Worm (Caenorhabditis elegans) whole organism, young adult: ENCODE results near the gene msp-36.

Experiments used
- B0019.2 ChIP-seq: fragments of 200-800 bp; sonication (Bioruptor generic); conservative IDR thresholded peaks from 2 replicates; pipeline ENCODE4 v1.3.6; 2022; ENCODE audit warnings: missing genetic modification reagents, missing genetic modification characterization, missing compliant biosample characterization
- C06A6.2 ChIP-seq: fragments of 200-800 bp; sonication (Bioruptor generic); conservative IDR thresholded peaks from 2 replicates; pipeline ENCODE4 v1.3.6; 2022; ENCODE audit warnings: missing genetic modification characterization, missing compliant biosample characterization
- D2030.7 ChIP-seq: fragments of 200-800 bp; sonication (Bioruptor generic); IDR thresholded peaks from 2 replicates; pipeline ENCODE4 v1.3.6; 2022; ENCODE audit warnings: missing genetic modification reagents, missing genetic modification characterization, missing compliant biosample characterization
- F22D6.2 ChIP-seq: sonication (generic microtip); optimal IDR thresholded peaks from 2 replicates; lab custom pipeline; 2016; ENCODE audit warnings: mild to moderate bottlenecking, missing genetic modification characterization, missing compliant biosample characterization
- F23B12.7 ChIP-seq: sonication (generic microtip); optimal IDR thresholded peaks from 2 replicates; lab custom pipeline; 2017; ENCODE audit warnings: missing genetic modification characterization, mild to moderate bottlenecking, missing compliant biosample characterization, antibody characterized with exemption, moderate library complexity; ENCODE audit not compliant: insufficient read depth
- F33H1.4 ChIP-seq: fragments of 200-800 bp; sonication (Bioruptor generic); IDR thresholded peaks from 2 replicates; pipeline ENCODE4 v1.3.6; 2022; ENCODE audit warnings: missing genetic modification reagents, missing genetic modification characterization, missing compliant biosample characterization
- F37B4.10 ChIP-seq: fragments of 200-800 bp; sonication (Bioruptor generic); IDR thresholded peaks from 2 replicates; pipeline ENCODE4 v1.3.6; 2022; ENCODE audit warnings: missing genetic modification characterization, missing compliant biosample characterization
- F57C9.4 ChIP-seq: sonication (generic microtip); optimal IDR thresholded peaks from 2 replicates; lab custom pipeline; 2017; ENCODE audit warnings: mild to moderate bottlenecking, missing genetic modification characterization, missing compliant biosample characterization
- K12H6.12 ChIP-seq: fragments of 200-800 bp; sonication (Bioruptor generic); optimal IDR thresholded peaks from 2 replicates; lab custom pipeline; 2018; ENCODE audit warnings: mild to moderate bottlenecking, missing genetic modification characterization, missing compliant biosample characterization
- T26A5.8 ChIP-seq: sonication (generic microtip); optimal IDR thresholded peaks from 2 replicates; lab custom pipeline; 2016; ENCODE audit warnings: missing genetic modification characterization, missing compliant biosample characterization
- Y67H2A.10 ChIP-seq: fragments of 200-800 bp; sonication (Bioruptor generic); conservative IDR thresholded peaks from 2 replicates; pipeline ENCODE4 v1.3.6; 2022; ENCODE audit warnings: missing genetic modification reagents, missing genetic modification characterization, missing compliant biosample characterization
- atf-7 ChIP-seq: sonication (generic microtip); optimal IDR thresholded peaks from 2 replicates; lab custom pipeline; 2017; ENCODE audit warnings: mild to moderate bottlenecking, missing genetic modification characterization, missing compliant biosample characterization
- bed-1 ChIP-seq: fragments of 200-800 bp; sonication (Bioruptor generic); IDR thresholded peaks from 2 replicates; pipeline ENCODE4 v1.3.6; 2022; ENCODE audit warnings: missing genetic modification reagents, missing genetic modification characterization, missing compliant biosample characterization
- bed-2 ChIP-seq: fragments of 200-800 bp; sonication (Bioruptor generic); IDR thresholded peaks from 2 replicates; pipeline ENCODE4 v1.3.6; 2022; ENCODE audit warnings: missing genetic modification reagents, missing genetic modification characterization, missing compliant biosample characterization
- dpff-1 ChIP-seq: sonication (generic microtip); optimal IDR thresholded peaks from 2 replicates; lab custom pipeline; 2017; ENCODE audit warnings: mild to moderate bottlenecking, missing genetic modification characterization, missing compliant biosample characterization
- dpl-1 ChIP-seq: fragments of 150-350 bp; optimal IDR thresholded peaks from 2 replicates; lab custom pipeline; 2014; ENCODE audit warnings: missing biosample characterization, missing genetic modification reagents, missing genetic modification characterization
- efl-1 ChIP-seq: fragments of 150-350 bp; optimal IDR thresholded peaks from 2 replicates; lab custom pipeline; 2014; ENCODE audit warnings: missing biosample characterization, missing genetic modification reagents, missing genetic modification characterization
- egl-18 ChIP-seq: fragments of 200-800 bp; sonication (Bioruptor generic); IDR thresholded peaks from 2 replicates; pipeline ENCODE4 v1.3.6; 2022; ENCODE audit warnings: missing genetic modification reagents, missing genetic modification characterization, missing compliant biosample characterization
- egrh-3 ChIP-seq: fragments of 200-800 bp; sonication (Bioruptor generic); IDR thresholded peaks from 2 replicates; pipeline ENCODE4 v1.3.6; 2022; ENCODE audit warnings: missing genetic modification reagents, missing genetic modification characterization, missing compliant biosample characterization
- ekl-4 ChIP-seq: fragments of 200-800 bp; sonication (Bioruptor generic); IDR thresholded peaks from 2 replicates; pipeline ENCODE4 v1.3.6; 2022; ENCODE audit warnings: missing genetic modification reagents, missing genetic modification characterization, missing compliant biosample characterization
- hlh-12 ChIP-seq: sonication (generic microtip); optimal IDR thresholded peaks from 2 replicates; lab custom pipeline; 2016; ENCODE audit warnings: missing genetic modification characterization, missing compliant biosample characterization
- hlh-26 ChIP-seq: fragments of 200-800 bp; sonication (Bioruptor generic); conservative IDR thresholded peaks from 2 replicates; pipeline ENCODE4 v1.3.6; 2022; ENCODE audit warnings: missing genetic modification reagents, missing genetic modification characterization, missing compliant biosample characterization
- hmg-1.2 ChIP-seq: fragments of 200-800 bp; sonication (Bioruptor generic); IDR thresholded peaks from 2 replicates; pipeline ENCODE4 v1.3.6; 2022; ENCODE audit warnings: missing genetic modification reagents, missing genetic modification characterization, missing compliant biosample characterization
- hsf-1 ChIP-seq: fragments of 200-800 bp; sonication (Bioruptor generic); IDR thresholded peaks from 2 replicates; pipeline ENCODE4 v1.3.6; 2022; ENCODE audit warnings: missing genetic modification reagents, missing genetic modification characterization, missing compliant biosample characterization
- let-526 ChIP-seq: fragments of 200-800 bp; sonication (Bioruptor generic); IDR thresholded peaks from 2 replicates; pipeline ENCODE4 v1.3.6; 2022; ENCODE audit warnings: missing genetic modification reagents, missing genetic modification characterization, missing compliant biosample characterization
- let-607 ChIP-seq, 2 experiments: fragments of 200-800 bp in 1 of 2; sonication (Bioruptor generic) in 1 of 2; sonication (generic microtip) in 1 of 2; optimal IDR thresholded peaks; 2 replicates each; lab custom pipeline; 2016 to 2018; ENCODE audit warnings: mild to moderate bottlenecking in 2 of 2, missing compliant biosample characterization in 2 of 2, missing genetic modification characterization in 2 of 2, moderate library complexity in 2 of 2, missing genotype in 1 of 2
- lin-26 ChIP-seq: fragments of 200-800 bp; sonication (Bioruptor generic); IDR thresholded peaks from 2 replicates; pipeline ENCODE4 v1.3.6; 2022; ENCODE audit warnings: missing genetic modification reagents, missing genetic modification characterization, missing compliant biosample characterization
- lin-40 ChIP-seq: sonication (generic microtip); optimal IDR thresholded peaks from 2 replicates; lab custom pipeline; 2016; ENCODE audit warnings: missing genetic modification characterization, mild to moderate bottlenecking, missing compliant biosample characterization, missing genotype, missing genetic modification reagents
- lsl-1 ChIP-seq: fragments of 200-800 bp; sonication (Bioruptor generic); optimal IDR thresholded peaks from 2 replicates; lab custom pipeline; 2018; ENCODE audit warnings: mild to moderate bottlenecking, missing genetic modification characterization, moderate library complexity, missing compliant biosample characterization
- lsy-27 ChIP-seq: sonication (generic microtip); optimal IDR thresholded peaks from 2 replicates; lab custom pipeline; 2017; ENCODE audit warnings: missing genetic modification characterization, mild to moderate bottlenecking, missing compliant biosample characterization, antibody characterized with exemption, missing genotype, borderline replicate concordance; ENCODE audit not compliant: insufficient read depth
- madf-6 ChIP-seq: fragments of 200-800 bp; sonication (Bioruptor generic); IDR thresholded peaks from 2 replicates; pipeline ENCODE4 v1.3.6; 2022; ENCODE audit warnings: missing genetic modification reagents, missing genetic modification characterization, missing compliant biosample characterization
- nhr-80 ChIP-seq: sonication (generic microtip); optimal IDR thresholded peaks from 2 replicates; lab custom pipeline; 2016; ENCODE audit warnings: missing genetic modification characterization, missing compliant biosample characterization
- nhr-90 ChIP-seq: sonication (generic microtip); optimal IDR thresholded peaks from 2 replicates; lab custom pipeline; 2016; ENCODE audit warnings: missing genotype, mild to moderate bottlenecking, missing genetic modification characterization, missing compliant biosample characterization
- repo-1 ChIP-seq: sonication (generic microtip); optimal IDR thresholded peaks from 2 replicates; lab custom pipeline; 2017; ENCODE audit warnings: mild to moderate bottlenecking, missing genetic modification characterization, missing compliant biosample characterization
- rpc-1 ChIP-seq, 2 experiments: fragments of 150-350 bp in 1 of 2; sonication (generic microtip) in 1 of 2; optimal IDR thresholded peaks; 2 replicates each; lab custom pipeline; 2014 to 2018; ENCODE audit warnings: missing biosample characterization in 1 of 2, missing genetic modification characterization in 1 of 2, missing genetic modification reagents in 1 of 2, missing genotype in 1 of 2
- sea-2 ChIP-seq: fragments of 200-800 bp; sonication (Bioruptor generic); IDR thresholded peaks from 2 replicates; pipeline ENCODE4 v1.3.6; 2022; ENCODE audit warnings: missing genetic modification characterization, missing compliant biosample characterization
- somi-1 ChIP-seq: fragments of 200-800 bp; sonication (Bioruptor generic); optimal IDR thresholded peaks from 2 replicates; lab custom pipeline; 2018; ENCODE audit warnings: mild to moderate bottlenecking, missing genetic modification characterization, missing compliant biosample characterization
- sptf-2 ChIP-seq: fragments of 200-800 bp; sonication (Bioruptor generic); optimal IDR thresholded peaks from 2 replicates; lab custom pipeline; 2018; ENCODE audit warnings: mild to moderate bottlenecking, missing genetic modification characterization, missing compliant biosample characterization
- tlf-1 ChIP-seq: fragments of 200-800 bp; sonication (Bioruptor generic); optimal IDR thresholded peaks from 2 replicates; lab custom pipeline; 2018; ENCODE audit warnings: mild to moderate bottlenecking, missing genetic modification characterization, missing compliant biosample characterization
- xnd-1 ChIP-seq: sonication (generic microtip); optimal IDR thresholded peaks from 2 replicates; lab custom pipeline; 2016; ENCODE audit warnings: missing genotype, missing genetic modification reagents, missing genetic modification characterization, missing compliant biosample characterization
- ztf-18 ChIP-seq: sonication (generic microtip); optimal IDR thresholded peaks from 2 replicates; lab custom pipeline; 2016; ENCODE audit warnings: missing genotype, mild to moderate bottlenecking, missing genetic modification characterization, missing compliant biosample characterization
- ztf-3 ChIP-seq: fragments of 200-800 bp; sonication (Bioruptor generic); optimal IDR thresholded peaks from 2 replicates; lab custom pipeline; 2018; ENCODE audit warnings: mild to moderate bottlenecking, missing genetic modification characterization, missing compliant biosample characterization

The msp-36 gene

DNA sequence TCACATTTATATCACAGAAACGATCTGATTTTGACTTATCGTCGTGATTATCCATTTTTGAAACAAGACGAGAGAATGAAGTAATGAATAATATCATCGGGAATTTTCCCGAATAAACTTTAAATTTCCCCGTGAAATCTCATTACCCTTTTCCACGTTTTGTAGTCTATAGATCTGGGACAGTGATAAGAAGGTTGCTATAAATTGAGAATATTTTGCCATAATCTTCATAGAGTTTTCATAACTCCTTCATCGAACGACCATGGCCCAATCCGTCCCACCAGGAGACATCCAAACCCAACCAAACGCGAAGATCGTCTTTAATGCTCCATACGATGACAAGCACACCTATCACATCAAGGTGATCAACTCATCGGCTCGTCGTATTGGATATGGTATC, at the start of gene msp-36, which contains the start of gene C04G2.5:
msp-36 (plus strand) TSS at position 263 of the 400 bp plus-strand sequence.
C04G2.5 (minus strand) TSS at position 101 of the 400 bp plus-strand sequence.
- TF ChIP-seq efl-1 (GFP tag; lab: Kevin White, UChicago) (no peak), egrh-3 (GFP tag; lab: Robert Waterston, UW) (no peak), sptf-2 (GFP tag; lab: Kevin White, UChicago) (no peak), dpl-1 (GFP tag; lab: Kevin White, UChicago) (no peak), F57C9.4 (tag; lab: Kevin White, UChicago) (no peak), ztf-3 (no peak), Y67H2A.10 (GFP tag; lab: Robert Waterston, UW) (no peak), hlh-26 (GFP tag; lab: Robert Waterston, UW) (no peak), let-526 (GFP tag; lab: Robert Waterston, UW) (no peak), F33H1.4 (GFP tag; lab: Robert Waterston, UW) (no peak), dpff-1 (tag; lab: Kevin White, UChicago) (no peak), xnd-1 (tag; lab: Kevin White, UChicago) (no peak), bed-2 (GFP tag; lab: Robert Waterston, UW) (no peak), C06A6.2 (GFP tag; lab: Robert Waterston, UW) (no peak)

DNA sequence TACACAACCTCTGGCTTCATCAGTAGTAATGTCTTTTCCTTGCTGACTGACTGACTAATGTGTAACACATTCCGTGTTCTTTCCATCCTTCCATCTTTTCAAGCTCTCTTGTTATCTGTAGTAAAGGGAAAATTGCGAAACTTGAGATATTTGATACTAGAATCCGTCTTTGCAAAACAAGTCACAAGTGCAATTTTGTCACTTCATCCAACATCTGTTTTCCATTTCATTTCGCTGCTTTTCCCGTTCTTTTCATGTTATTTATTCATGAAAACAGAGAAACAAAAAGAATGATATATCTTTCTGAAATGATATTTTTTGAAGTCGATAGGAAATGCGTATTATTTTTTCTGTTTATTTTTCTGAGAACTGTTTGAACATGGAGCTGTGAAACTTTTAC, 49.2 kb upstream of the msp-36 start:
- TF ChIP-seq tlf-1 (GFP tag; lab: Kevin White, UChicago) (no peak), madf-6 (no peak), lin-40 (tag; lab: Kevin White, UChicago) (no peak), dpff-1 (tag; lab: Kevin White, UChicago) (no peak), lsy-27 (tag; lab: Kevin White, UChicago) (no peak), nhr-90 (tag; lab: Kevin White, UChicago) (no peak), K12H6.12 (tag; lab: Kevin White, UChicago) (no peak), F37B4.10 (no peak), lin-26 (no peak), hlh-12 (no peak), F22D6.2 (no peak), ekl-4 (no peak), ztf-18 (tag; lab: Kevin White, UChicago) (no peak), sea-2 (GFP tag; lab: Robert Waterston, UW) (no peak), lsl-1 (no peak), hsf-1 (GFP tag; lab: Robert Waterston, UW) (no peak), let-607 (tag; optimal IDR thresholded peaks at IDR 0.05; lab: Kevin White, UChicago) (no peak), somi-1 (GFP tag; lab: Kevin White, UChicago) (no peak), T26A5.8 (tag; lab: Kevin White, UChicago) (no peak)

ce11 chrIV:10047108-10047507, 48.1 kb upstream of the msp-36 start, which contains the start of gene T04B2.3:
TSS of gene T04B2.3 (plus strand) at chrIV:10047408.
- no peak for TF ChIP-seq somi-1 (GFP tag; lab: Kevin White, UChicago)
- TF ChIP-seq let-526 (GFP tag; lab: Robert Waterston, UW): no peak
- no peak for TF ChIP-seq nhr-90 (tag; lab: Kevin White, UChicago)
- TF ChIP-seq rpc-1 (optimal IDR thresholded peaks at IDR 0.05; lab: Kevin White, UChicago): no peak
- TF ChIP-seq rpc-1 (tag; optimal IDR thresholded peaks at IDR 0.05; lab: Kevin White, UChicago): no peak
- no peak for TF ChIP-seq egl-18 (GFP tag; lab: Robert Waterston, UW)
- TF ChIP-seq F23B12.7: no peak
- TF ChIP-seq repo-1 (tag; lab: Kevin White, UChicago): no peak
- TF ChIP-seq dpl-1 (GFP tag; lab: Kevin White, UChicago): no peak
- no peak for TF ChIP-seq Y67H2A.10 (GFP tag; lab: Robert Waterston, UW)
- TF ChIP-seq K12H6.12 (tag; lab: Kevin White, UChicago): no peak
- no peak for TF ChIP-seq D2030.7 (GFP tag; lab: Robert Waterston, UW)
- no peak for TF ChIP-seq nhr-80
- no peak for TF ChIP-seq hmg-1.2 (GFP tag; lab: Robert Waterston, UW)
- no peak for TF ChIP-seq B0019.2 (GFP tag; lab: Robert Waterston, UW)
- no peak for TF ChIP-seq atf-7 (tag; lab: Kevin White, UChicago)
- TF ChIP-seq bed-1 (GFP tag; lab: Robert Waterston, UW): no peak
